Worm (Caenorhabditis elegans): Measurements from ENCODE around the gene Y57G11C.30.

Gene Y57G11C.30

DNA sequence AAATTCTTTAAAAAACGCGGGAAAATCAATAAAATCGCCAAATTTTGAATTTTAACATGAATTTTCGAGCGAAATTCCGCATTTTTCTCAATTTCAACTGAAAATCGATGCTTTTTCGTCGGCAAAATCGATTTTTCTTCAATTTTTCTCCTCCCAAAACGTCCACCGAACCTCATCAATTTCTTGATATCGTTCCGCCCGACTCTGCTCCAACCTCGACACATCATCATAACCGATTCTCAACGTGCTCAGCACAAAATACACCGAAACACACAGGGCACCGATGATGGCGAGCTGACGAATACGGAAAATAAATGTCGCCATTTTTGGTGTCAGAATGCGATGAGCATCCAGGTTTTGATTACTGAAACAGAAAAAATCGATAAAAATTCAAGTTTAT lies 19.9 kb downstream of the Y57G11C.30 start, which contains the start of gene Y41E3.1:
Y41E3.1 (minus strand) TSS at position 324 of the 400 bp plus-strand sequence.
- TF ChIP-seq sea-1 (GFP tag; conservative IDR thresholded peaks at IDR 0.05) (no peak), flt-1 (GFP tag; IDR thresholded peaks at IDR 0.05) (no peak), aly-1 (tag; optimal IDR thresholded peaks at IDR 0.05) (no peak), tbx-37 (GFP tag; conservative IDR thresholded peaks at IDR 0.05) (no peak), F13C5.2 (tag; optimal IDR thresholded peaks at IDR 0.05) (no peak), hmbx-1 (tag; optimal IDR thresholded peaks at IDR 0.05) (no peak), ceh-13 (GFP tag; optimal IDR thresholded peaks at IDR 0.05) (no peak), ceh-36 (tag; optimal IDR thresholded peaks at IDR 0.05) (no peak), tra-4 (tag; optimal IDR thresholded peaks at IDR 0.05) (no peak), B0310.2 (tag; optimal IDR thresholded peaks at IDR 0.05) (no peak), pes-1 (GFP tag; IDR thresholded peaks at IDR 0.05) (no peak), ets-7 (tag; optimal IDR thresholded peaks at IDR 0.05) (no peak), hnd-1 (tag; optimal IDR thresholded peaks at IDR 0.05) (no peak)

ce11 chrIV:14959375-14959774 lies 20.7 kb downstream of the Y57G11C.30 start:
- TF ChIP-seq tbx-37 (GFP tag; conservative IDR thresholded peaks at IDR 0.05), result peak; percentile 33; the same call in 1 of the 2 replicates
- peak; percentile 31 for TF ChIP-seq F13C5.2 (tag; optimal IDR thresholded peaks at IDR 0.05)
- no peak for TF ChIP-seq hmg-4 (GFP tag; optimal IDR thresholded peaks at IDR 0.05)

ce11 chrIV:14960061-14960460 lies 21.4 kb downstream of the Y57G11C.30 start:
- TF ChIP-seq ama-1 (optimal IDR thresholded peaks at IDR 0.05) (no peak), F13C5.2 (tag; optimal IDR thresholded peaks at IDR 0.05) (no peak), ets-7 (tag; optimal IDR thresholded peaks at IDR 0.05) (no peak), B0310.2 (tag; optimal IDR thresholded peaks at IDR 0.05) (no peak), ceh-13 (GFP tag; optimal IDR thresholded peaks at IDR 0.05) (no peak), tbx-37 (GFP tag; conservative IDR thresholded peaks at IDR 0.05) (no peak), tbx-11 (GFP tag; IDR thresholded peaks at IDR 0.05) (no peak), aly-1 (tag; optimal IDR thresholded peaks at IDR 0.05) (no peak), hmg-4 (GFP tag; optimal IDR thresholded peaks at IDR 0.05) (no peak), ceh-36 (tag; optimal IDR thresholded peaks at IDR 0.05) (no peak), sea-1 (GFP tag; conservative IDR thresholded peaks at IDR 0.05) (no peak), tra-4 (tag; optimal IDR thresholded peaks at IDR 0.05) (no peak), hmbx-1 (tag; optimal IDR thresholded peaks at IDR 0.05) (no peak), flt-1 (GFP tag; IDR thresholded peaks at IDR 0.05) (no peak), pes-1 (GFP tag; IDR thresholded peaks at IDR 0.05) (no peak), hnd-1 (tag; optimal IDR thresholded peaks at IDR 0.05) (no peak), scrt-1 (GFP tag; IDR thresholded peaks at IDR 0.05) (no peak)

ce11 chrIV:14978204-14978603 lies 39.5 kb downstream of the Y57G11C.30 start:
- TF ChIP-seq aly-1 (tag; optimal IDR thresholded peaks at IDR 0.05) (no peak), ets-7 (tag; optimal IDR thresholded peaks at IDR 0.05) (no peak), hnd-1 (tag; optimal IDR thresholded peaks at IDR 0.05) (no peak), sea-1 (GFP tag; conservative IDR thresholded peaks at IDR 0.05) (no peak), hmbx-1 (tag; optimal IDR thresholded peaks at IDR 0.05) (no peak), tbx-37 (GFP tag; conservative IDR thresholded peaks at IDR 0.05) (no peak)

- no peak for TF ChIP-seq F13C5.2 (tag; optimal IDR thresholded peaks at IDR 0.05)
These were observed 42.6 kb downstream of the Y57G11C.30 start, which contains the start of gene atln-2 for ce11 chrIV:14981311-14981710. Gene atln-2, plus strand, starts transcription at chrIV:14981611.

- TF ChIP-seq flt-1 (GFP tag; IDR thresholded peaks at IDR 0.05) (no peak), ets-7 (tag; optimal IDR thresholded peaks at IDR 0.05) (no peak), scrt-1 (GFP tag; IDR thresholded peaks at IDR 0.05) (no peak), tbx-37 (GFP tag; conservative IDR thresholded peaks at IDR 0.05) (no peak), ceh-13 (GFP tag; optimal IDR thresholded peaks at IDR 0.05) (no peak), B0310.2 (tag; optimal IDR thresholded peaks at IDR 0.05) (no peak), ama-1 (optimal IDR thresholded peaks at IDR 0.05) (no peak), hmbx-1 (tag; optimal IDR thresholded peaks at IDR 0.05) (no peak), sea-1 (GFP tag; conservative IDR thresholded peaks at IDR 0.05) (no peak)
These were observed 46.3 kb downstream of the Y57G11C.30 start for ce11 chrIV:14985019-14985418.

- peak; percentile 45 for TF ChIP-seq aly-1 (tag; optimal IDR thresholded peaks at IDR 0.05)
- TF ChIP-seq hmg-4 (GFP tag; optimal IDR thresholded peaks at IDR 0.05), result no peak
- TF ChIP-seq scrt-1 (GFP tag; IDR thresholded peaks at IDR 0.05), result no peak
These were observed 47.2 kb downstream of the Y57G11C.30 start for ce11 chrIV:14985859-14986258.

DNA sequence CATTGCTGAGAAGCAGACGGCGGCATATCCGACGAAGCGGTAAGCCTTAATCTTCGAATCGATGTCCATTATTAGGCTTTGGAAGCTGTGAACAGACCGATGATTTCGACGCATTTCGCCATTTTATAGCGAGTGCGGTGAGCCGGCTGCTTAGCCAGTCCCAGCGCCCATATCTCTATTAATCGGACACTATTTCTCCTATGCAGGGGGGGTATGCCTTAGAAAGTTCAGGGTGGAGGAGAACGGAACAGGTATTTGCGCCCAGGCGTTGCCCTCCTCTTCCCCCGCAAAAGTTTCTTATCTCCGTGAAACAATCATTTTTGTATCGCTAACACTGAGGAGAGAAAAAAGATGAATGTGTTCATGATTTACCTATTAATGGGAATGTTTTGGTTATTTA lies 48.0 kb downstream of the Y57G11C.30 start, which contains the start of gene dpy-4:
dpy-4 (minus strand) TSS at position 101 of the 400 bp plus-strand sequence.
- TF ChIP-seq scrt-1 (GFP tag; IDR thresholded peaks at IDR 0.05) (no peak), hmg-4 (GFP tag; optimal IDR thresholded peaks at IDR 0.05) (no peak), pes-1 (GFP tag; IDR thresholded peaks at IDR 0.05) (no peak), hmbx-1 (tag; optimal IDR thresholded peaks at IDR 0.05) (no peak), ama-1 (optimal IDR thresholded peaks at IDR 0.05) (no peak), hnd-1 (tag; optimal IDR thresholded peaks at IDR 0.05) (no peak), ets-7 (tag; optimal IDR thresholded peaks at IDR 0.05) (no peak), tbx-37 (GFP tag; conservative IDR thresholded peaks at IDR 0.05) (no peak), sea-1 (GFP tag; conservative IDR thresholded peaks at IDR 0.05) (no peak), ceh-36 (tag; optimal IDR thresholded peaks at IDR 0.05) (no peak), aly-1 (tag; optimal IDR thresholded peaks at IDR 0.05) (no peak), ceh-13 (GFP tag; optimal IDR thresholded peaks at IDR 0.05) (no peak), B0310.2 (tag; optimal IDR thresholded peaks at IDR 0.05) (no peak), tra-4 (tag; optimal IDR thresholded peaks at IDR 0.05) (no peak), flt-1 (GFP tag; IDR thresholded peaks at IDR 0.05) (no peak)

Data from whole organism, early embryonic.